Worm (Caenorhabditis elegans): ENCODE measurements around the gene C08F11.12.

C08F11.12 gene

DNA sequence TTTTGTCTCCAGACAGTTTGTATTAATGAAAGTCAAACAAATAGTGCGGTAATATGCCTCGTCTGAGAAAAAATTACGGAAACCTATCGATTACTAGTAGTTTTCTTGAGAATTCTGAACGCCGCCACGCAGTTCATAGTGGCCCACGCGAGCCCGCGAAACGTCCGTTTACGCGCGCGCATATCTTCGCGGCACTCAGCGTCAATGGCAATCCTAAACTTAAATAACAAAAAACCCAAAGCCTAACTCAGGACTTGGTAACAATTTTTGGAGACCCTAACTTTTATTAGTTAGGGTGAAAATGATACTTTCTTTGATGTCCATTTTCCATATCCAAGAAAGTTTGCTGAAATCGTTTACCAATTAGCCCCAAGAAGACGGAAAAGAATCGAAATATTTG lies 49.9 kb downstream of the C08F11.12 start:
- TF ChIP-seq sptf-1 (tag; optimal IDR thresholded peaks at IDR 0.05): no peak
